Fruit fly (Drosophila melanogaster): ENCODE results near the gene natalisin.

- TF ChIP-seq OdsH (GFP tag; optimal IDR thresholded peaks at IDR 0.05) = no peak
- no peak for TF ChIP-seq usp (GFP tag; optimal IDR thresholded peaks at IDR 0.05)
- no peak for TF ChIP-seq ey (GFP tag; optimal IDR thresholded peaks at IDR 0.05)
- TF ChIP-seq dmrt93B (GFP tag; optimal IDR thresholded peaks at IDR 0.05) = no peak
- no peak for TF ChIP-seq CrebA (GFP tag; optimal IDR thresholded peaks at IDR 0.05; ENCODE audit: borderline replicate concordance)
- no peak for TF ChIP-seq psq (GFP tag; optimal IDR thresholded peaks at IDR 0.05)
- TF ChIP-seq Abd-B (GFP tag; optimal IDR thresholded peaks at IDR 0.05) = no peak
Measured at dm6 chr3R:14465183-14465582, 46.8 kb downstream of the natalisin start.
